Comparison of ENCODE assay signal across 5 fruit fly cellular contexts in genomic region chr2L:451705-452472, dm6.
TF ChIP-seq lines count a peak whose summit lies in the region.

No protein-coding gene starts in this region.

- no peak for TF ChIP-seq CTCF in whole organism, embryonic (GFP tag; optimal IDR thresholded peaks at IDR 0.05; lab: Kevin White, UChicago)

TF ChIP-seq in whole organism, adult, 20 proteins besides CTCF, POLR2A, EP300 and RAD21:
- TF ChIP-seq Mnt (GFP tag; optimal IDR thresholded peaks at IDR 0.05; lab: Kevin White, UChicago), result peak; percentile 3
- no peak for TF ChIP-seq cic (GFP tag; optimal IDR thresholded peaks at IDR 0.05; lab: Kevin White, UChicago)
- TF ChIP-seq Crg-1 (GFP tag; optimal IDR thresholded peaks at IDR 0.05; lab: Kevin White, UChicago), result no peak
- TF ChIP-seq CG14711 (tag; optimal IDR thresholded peaks at IDR 0.05; lab: Kevin White, UChicago), result peak; percentile 16

TF ChIP-seq in whole organism, embryonic, 481 proteins besides CTCF, POLR2A, EP300 and RAD21:
- TF ChIP-seq CG14050 (GFP tag; IDR thresholded peaks at IDR 0.05; lab: Robert Waterston, UW) (no peak), GATAe (GFP tag; conservative IDR thresholded peaks at IDR 0.05; lab: Robert Waterston, UW) (peak; percentile 23; the same call in 1 of the 2 replicates), sug (tag; optimal IDR thresholded peaks at IDR 0.05; lab: Kevin White, UChicago) (peak; percentile 96), CG14014 (GFP tag; IDR thresholded peaks at IDR 0.05; lab: Robert Waterston, UW) (0 out of 2 replicates have a peak, but pooled peaks have one; percentile 10), CG34422 (GFP tag; IDR thresholded peaks at IDR 0.05; lab: Robert Waterston, UW) (no peak), gcm (GFP tag; optimal IDR thresholded peaks at IDR 0.05; lab: Kevin White, UChicago) (peak; percentile 28), nom (GFP tag; optimal IDR thresholded peaks at IDR 0.05; lab: Kevin White, UChicago) (peak; percentile 19), grau (tag; optimal IDR thresholded peaks at IDR 0.05; lab: Kevin White, UChicago) (peak; percentile 56), Drgx (GFP tag; IDR thresholded peaks at IDR 0.05; lab: Robert Waterston, UW) (peak; percentile 54), exex (tag; optimal IDR thresholded peaks at IDR 0.05; lab: Kevin White, UChicago) (peak; percentile 82), lbe (GFP tag; optimal IDR thresholded peaks at IDR 0.05; lab: Kevin White, UChicago) (peak; percentile 39), grn (GFP tag; optimal IDR thresholded peaks at IDR 0.05; lab: Kevin White, UChicago) (peak; percentile 40), sd (tag; optimal IDR thresholded peaks at IDR 0.05; lab: Kevin White, UChicago) (peak; percentile 63), sens (GFP tag; lab: Kevin White, UChicago) (peak; percentile 60), CG10654 (GFP tag; optimal IDR thresholded peaks at IDR 0.05; lab: Kevin White, UChicago) (no peak), Lim3 (GFP tag; IDR thresholded peaks at IDR 0.05; lab: Robert Waterston, UW) (no peak), mirr (GFP tag; optimal IDR thresholded peaks at IDR 0.05; lab: Kevin White, UChicago) (peak; percentile 77)

TF ChIP-seq in whole organism, prepupa, 60 proteins besides CTCF, POLR2A, EP300 and RAD21 (continues in another document):
- TF ChIP-seq CG10669 (GFP tag; optimal IDR thresholded peaks at IDR 0.05; lab: Kevin White, UChicago) (peak; percentile 61), CG7368 (GFP tag; optimal IDR thresholded peaks at IDR 0.05; lab: Kevin White, UChicago) (peak; percentile 45), CG3032 (tag; optimal IDR thresholded peaks at IDR 0.05; lab: Kevin White, UChicago) (peak; percentile 50), CG6163 (GFP tag; IDR thresholded peaks at IDR 0.05; lab: Robert Waterston, UW) (peak; percentile 16; the same call in 1 of the 3 replicates), Sox14 (GFP tag; optimal IDR thresholded peaks at IDR 0.05; lab: Kevin White, UChicago) (peak; percentile 65), dsx (GFP tag; optimal IDR thresholded peaks at IDR 0.05; lab: Kevin White, UChicago; ENCODE audit: poor library complexity, severe bottlenecking) (peak; percentile 19), Ets96B (tag; optimal IDR thresholded peaks at IDR 0.05; lab: Kevin White, UChicago) (peak; percentile 20), Gug (GFP tag; IDR thresholded peaks at IDR 0.05; lab: Robert Waterston, UW) (0 out of 2 replicates have a peak, but pooled peaks have one; percentile 22), CG15336 (GFP tag; IDR thresholded peaks at IDR 0.05; lab: Robert Waterston, UW) (peak; percentile 52), esn (GFP tag; optimal IDR thresholded peaks at IDR 0.05; lab: Kevin White, UChicago) (peak; percentile 25), CG11294 (GFP tag; IDR thresholded peaks at IDR 0.05; lab: Robert Waterston, UW) (0 out of 2 replicates have a peak, but pooled peaks have one; percentile 35), pdm3 (GFP tag; optimal IDR thresholded peaks at IDR 0.05; lab: Kevin White, UChicago) (no peak), CG6792 (GFP tag; optimal IDR thresholded peaks at IDR 0.05; lab: Kevin White, UChicago) (peak; percentile 48), CG3919 (GFP tag; optimal IDR thresholded peaks at IDR 0.05; lab: Kevin White, UChicago) (no peak), CG34406 (GFP tag; optimal IDR thresholded peaks at IDR 0.05; lab: Kevin White, UChicago) (peak; percentile 28), Eip93F (GFP tag; optimal IDR thresholded peaks at IDR 0.05; lab: Kevin White, UChicago) (peak; percentile 28), CG11762 (GFP tag; optimal IDR thresholded peaks at IDR 0.05; lab: Kevin White, UChicago; ENCODE audit: insufficient read depth) (peak; percentile 18), CG8119 (GFP tag; IDR thresholded peaks at IDR 0.05; lab: Robert Waterston, UW) (peak; percentile 37; the same call in 1 of the 3 replicates), Hr4 (GFP tag; optimal IDR thresholded peaks at IDR 0.05; lab: Kevin White, UChicago) (no peak), CG10631 (GFP tag; optimal IDR thresholded peaks at IDR 0.05; lab: Kevin White, UChicago) (no peak), vri (GFP tag; optimal IDR thresholded peaks at IDR 0.05; lab: Kevin White, UChicago) (no peak), cyc (GFP tag; optimal IDR thresholded peaks at IDR 0.05; lab: Kevin White, UChicago) (peak; percentile 14)

TF ChIP-seq in whole organism, pupa, 21 proteins besides CTCF, POLR2A, EP300 and RAD21:
- TF ChIP-seq CG10348 (GFP tag; IDR thresholded peaks at IDR 0.05; lab: Robert Waterston, UW) (no peak), fd96Ca (GFP tag; IDR thresholded peaks at IDR 0.05; lab: Robert Waterston, UW) (no peak), EcR (GFP tag; optimal IDR thresholded peaks at IDR 0.05; lab: Kevin White, UChicago) (peak; percentile 35), CG13204 (GFP tag; optimal IDR thresholded peaks at IDR 0.05; lab: Kevin White, UChicago) (no peak), rn (GFP tag; IDR thresholded peaks at IDR 0.05; lab: Robert Waterston, UW) (no peak), Ets98B (GFP tag; IDR thresholded peaks at IDR 0.05; lab: Robert Waterston, UW) (peak; percentile 60; the same call in 1 of the 2 replicates), CG9948 (tag; optimal IDR thresholded peaks at IDR 0.05; lab: Kevin White, UChicago) (peak; percentile 15), Pif1A (GFP tag; optimal IDR thresholded peaks at IDR 0.05; lab: Kevin White, UChicago) (no peak), CG8301 (tag; optimal IDR thresholded peaks at IDR 0.05; lab: Kevin White, UChicago) (no peak), CG34367 (tag; optimal IDR thresholded peaks at IDR 0.05; lab: Kevin White, UChicago) (no peak), D1 (tag; optimal IDR thresholded peaks at IDR 0.05; lab: Kevin White, UChicago) (no peak), CG15710 (tag; optimal IDR thresholded peaks at IDR 0.05; lab: Kevin White, UChicago) (peak; percentile 44), Snoo (tag; optimal IDR thresholded peaks at IDR 0.05; lab: Kevin White, UChicago) (no peak), CG8159 (tag; optimal IDR thresholded peaks at IDR 0.05; lab: Kevin White, UChicago) (peak; percentile 60), gl (tag; optimal IDR thresholded peaks at IDR 0.05; lab: Kevin White, UChicago) (no peak), CG17806 (tag; optimal IDR thresholded peaks at IDR 0.05; lab: Kevin White, UChicago) (peak; percentile 53), CG32121 (GFP tag; IDR thresholded peaks at IDR 0.05; lab: Robert Waterston, UW) (peak; percentile 71), Pif1B (GFP tag; optimal IDR thresholded peaks at IDR 0.05; lab: Kevin White, UChicago) (peak; percentile 40), CG4496 (GFP tag; IDR thresholded peaks at IDR 0.05; lab: Robert Waterston, UW) (peak; percentile 55; the same call in 2 of the 3 replicates), CG12605 (GFP tag; IDR thresholded peaks at IDR 0.05; lab: Robert Waterston, UW) (no peak), CG14655 (GFP tag; optimal IDR thresholded peaks at IDR 0.05; lab: Kevin White, UChicago) (no peak)

TF ChIP-seq in whole organism, wandering third instar larva, 38 proteins besides CTCF, POLR2A, EP300 and RAD21:
- TF ChIP-seq usp (GFP tag; optimal IDR thresholded peaks at IDR 0.05; lab: Kevin White, UChicago) (no peak), woc (GFP tag; optimal IDR thresholded peaks at IDR 0.05; lab: Kevin White, UChicago) (no peak), HLH106 (tag; optimal IDR thresholded peaks at IDR 0.05; lab: Kevin White, UChicago) (peak; percentile 38), dl (GFP tag; optimal IDR thresholded peaks at IDR 0.05; lab: Kevin White, UChicago; ENCODE audit: insufficient read depth in 1 of 2, partially characterized antibody in 2 of 2) (peak in 1 of 2 experiments; percentile 1), lola (GFP tag; optimal IDR thresholded peaks at IDR 0.05; lab: Kevin White, UChicago) (no peak), Hr83 (GFP tag; optimal IDR thresholded peaks at IDR 0.05; lab: Kevin White, UChicago; ENCODE audit: poor library complexity, severe bottlenecking) (no peak), tai (GFP tag; optimal IDR thresholded peaks at IDR 0.05; lab: Kevin White, UChicago) (no peak), Rel (GFP tag; optimal IDR thresholded peaks at IDR 0.05; lab: Kevin White, UChicago) (no peak), Rel (tag; optimal IDR thresholded peaks at IDR 0.05; lab: Kevin White, UChicago) (peak; percentile 75), Hnf4 (GFP tag; optimal IDR thresholded peaks at IDR 0.05; lab: Kevin White, UChicago) (no peak), CG9705 (GFP tag; optimal IDR thresholded peaks at IDR 0.05; lab: Kevin White, UChicago) (no peak), Abd-B (GFP tag; optimal IDR thresholded peaks at IDR 0.05; lab: Kevin White, UChicago) (no peak), pan (optimal IDR thresholded peaks at IDR 0.05; lab: Kevin White, UChicago) (no peak), psq (GFP tag; optimal IDR thresholded peaks at IDR 0.05; lab: Kevin White, UChicago) (peak; percentile 14), brk (GFP tag; optimal IDR thresholded peaks at IDR 0.05; lab: Kevin White, UChicago) (no peak), ey (GFP tag; optimal IDR thresholded peaks at IDR 0.05; lab: Kevin White, UChicago) (no peak), br (GFP tag; optimal IDR thresholded peaks at IDR 0.05; lab: Kevin White, UChicago) (no peak), fru (GFP tag; optimal IDR thresholded peaks at IDR 0.05; lab: Kevin White, UChicago) (peak; percentile 32), foxo (GFP tag; optimal IDR thresholded peaks at IDR 0.05; lab: Kevin White, UChicago) (peak in 1 of 2 experiments; percentile 40), Sp1 (GFP tag; optimal IDR thresholded peaks at IDR 0.05; lab: Kevin White, UChicago) (peak; percentile 33), dsf (GFP tag; optimal IDR thresholded peaks at IDR 0.05; lab: Kevin White, UChicago; ENCODE audit: borderline replicate concordance) (no peak), OdsH (GFP tag; optimal IDR thresholded peaks at IDR 0.05; lab: Kevin White, UChicago) (peak; percentile 31), CG32264 (GFP tag; optimal IDR thresholded peaks at IDR 0.05; lab: Kevin White, UChicago) (no peak), Myc (optimal IDR thresholded peaks at IDR 0.05; lab: Kevin White, UChicago) (no peak), GATAd (GFP tag; optimal IDR thresholded peaks at IDR 0.05; lab: Kevin White, UChicago) (no peak), rgr (GFP tag; optimal IDR thresholded peaks at IDR 0.05; lab: Kevin White, UChicago) (peak; percentile 41), h (GFP tag; optimal IDR thresholded peaks at IDR 0.05; lab: Kevin White, UChicago) (peak; percentile 0)
